Worm (Caenorhabditis elegans): ENCODE data around the gene clec-29.

The clec-29 gene

ce11 chrV:16706549-16706948 lies 32.5 kb downstream of the clec-29 start, which contains the start of gene clec-9:
TSS of gene clec-9 (minus strand) at chrV:16706649.
- TF ChIP-seq ama-1 (optimal IDR thresholded peaks at IDR 0.05) (no peak), egl-5 (tag; optimal IDR thresholded peaks at IDR 0.05) (no peak), lin-15B (tag; optimal IDR thresholded peaks at IDR 0.05) (no peak), sea-2 (GFP tag; optimal IDR thresholded peaks at IDR 0.05) (no peak), eor-1 (tag; optimal IDR thresholded peaks at IDR 0.05) (no peak), nfya-1 (tag; optimal IDR thresholded peaks at IDR 0.05; ENCODE audit: insufficient read depth) (no peak)

ce11 chrV:16699752-16700259 lies 39.2 kb downstream of the clec-29 start, which contains the start of gene Y70C5C.1:
TSS of gene Y70C5C.1 (plus strand) at chrV:16700209.
- no peak for TF ChIP-seq tbx-2 (tag; optimal IDR thresholded peaks at IDR 0.05)
- TF ChIP-seq daf-12 (tag; optimal IDR thresholded peaks at IDR 0.05), result no peak
- no peak for TF ChIP-seq pha-4 (tag; optimal IDR thresholded peaks at IDR 0.05)
- no peak for TF ChIP-seq egl-27 (tag; optimal IDR thresholded peaks at IDR 0.05)
- TF ChIP-seq jun-1 (tag; optimal IDR thresholded peaks at IDR 0.05), result no peak
- no peak for TF ChIP-seq ceh-16 (tag; optimal IDR thresholded peaks at IDR 0.05)
- no peak for TF ChIP-seq nhr-25 (tag; optimal IDR thresholded peaks at IDR 0.05)
- no peak for TF ChIP-seq nhr-11 (tag; optimal IDR thresholded peaks at IDR 0.05)
- no peak for TF ChIP-seq ceh-9 (tag; optimal IDR thresholded peaks at IDR 0.05)
- no peak for TF ChIP-seq ama-1 (optimal IDR thresholded peaks at IDR 0.05)
- TF ChIP-seq sea-2 (GFP tag; optimal IDR thresholded peaks at IDR 0.05), result no peak
- no peak for TF ChIP-seq skn-1 (tag; optimal IDR thresholded peaks at IDR 0.05)
- TF ChIP-seq lin-39 (tag; optimal IDR thresholded peaks at IDR 0.05), result no peak
- no peak for TF ChIP-seq fkh-2 (tag; optimal IDR thresholded peaks at IDR 0.05)
- TF ChIP-seq lin-15B (tag; optimal IDR thresholded peaks at IDR 0.05), result no peak
- TF ChIP-seq unc-62 (GFP tag; optimal IDR thresholded peaks at IDR 0.05), result no peak
- no peak for TF ChIP-seq R02D3.7 (tag; optimal IDR thresholded peaks at IDR 0.05)
- TF ChIP-seq nhr-237 (tag; optimal IDR thresholded peaks at IDR 0.05), result no peak
- no peak for TF ChIP-seq mdl-1 (tag; optimal IDR thresholded peaks at IDR 0.05)

- TF ChIP-seq elt-2 (tag; optimal IDR thresholded peaks at IDR 0.05), result no peak
- no peak for TF ChIP-seq nhr-23 (tag; optimal IDR thresholded peaks at IDR 0.05)
- no peak for TF ChIP-seq daf-12 (tag; optimal IDR thresholded peaks at IDR 0.05)
- no peak for TF ChIP-seq lsy-12 (tag; optimal IDR thresholded peaks at IDR 0.05)
- TF ChIP-seq nhr-67 (tag; optimal IDR thresholded peaks at IDR 0.05), result no peak
- TF ChIP-seq ZK546.5 (tag; optimal IDR thresholded peaks at IDR 0.05), result no peak
Measured at ce11 chrV:16697178-16697577, 41.8 kb downstream of the clec-29 start, which contains the start of gene srw-41. TSS of gene srw-41 (plus strand) at chrV:16697478.

- TF ChIP-seq elt-3 (tag; optimal IDR thresholded peaks at IDR 0.05) (no peak), pha-4 (tag; optimal IDR thresholded peaks at IDR 0.05) (no peak), nhr-12 (tag; optimal IDR thresholded peaks at IDR 0.05) (no peak), lin-39 (tag; optimal IDR thresholded peaks at IDR 0.05) (no peak), ceh-82 (tag; optimal IDR thresholded peaks at IDR 0.05) (no peak), ceh-16 (tag; optimal IDR thresholded peaks at IDR 0.05) (no peak), nhr-77 (tag; optimal IDR thresholded peaks at IDR 0.05) (no peak), tbx-2 (tag; optimal IDR thresholded peaks at IDR 0.05) (no peak)
Measured at ce11 chrV:16695499-16695898, 43.5 kb downstream of the clec-29 start.

- TF ChIP-seq lin-39 (tag; optimal IDR thresholded peaks at IDR 0.05), result no peak
- no peak for TF ChIP-seq unc-62 (GFP tag; optimal IDR thresholded peaks at IDR 0.05)
Measured at ce11 chrV:16694538-16694937, 44.5 kb downstream of the clec-29 start, which contains the start of gene srz-101. TSS of gene srz-101 (plus strand) at chrV:16694838.

ce11 chrV:16693732-16694131 lies 45.3 kb downstream of the clec-29 start, which contains the start of gene srw-42:
TSS of gene srw-42 (minus strand) at chrV:16693832.
- TF ChIP-seq jun-1 (tag; optimal IDR thresholded peaks at IDR 0.05), result no peak
- TF ChIP-seq egl-5 (tag; optimal IDR thresholded peaks at IDR 0.05), result no peak
- TF ChIP-seq elt-2 (tag; optimal IDR thresholded peaks at IDR 0.05), result no peak
- TF ChIP-seq ceh-28 (tag; optimal IDR thresholded peaks at IDR 0.05), result no peak
- TF ChIP-seq nhr-77 (tag; optimal IDR thresholded peaks at IDR 0.05), result no peak
- TF ChIP-seq mdl-1 (tag; optimal IDR thresholded peaks at IDR 0.05), result no peak
- no peak for TF ChIP-seq mml-1 (tag; optimal IDR thresholded peaks at IDR 0.05)
- TF ChIP-seq pha-4 (tag; optimal IDR thresholded peaks at IDR 0.05), result no peak
- no peak for TF ChIP-seq R02D3.7 (tag; optimal IDR thresholded peaks at IDR 0.05)
- TF ChIP-seq nhr-28 (tag; optimal IDR thresholded peaks at IDR 0.05), result no peak
- no peak for TF ChIP-seq ceh-16 (tag; optimal IDR thresholded peaks at IDR 0.05)
- no peak for TF ChIP-seq zag-1 (tag; optimal IDR thresholded peaks at IDR 0.05)
- TF ChIP-seq elt-3 (tag; optimal IDR thresholded peaks at IDR 0.05), result no peak
- TF ChIP-seq fkh-2 (tag; optimal IDR thresholded peaks at IDR 0.05), result no peak
- TF ChIP-seq fos-1 (tag; optimal IDR thresholded peaks at IDR 0.05), result no peak
- TF ChIP-seq snpc-4 (tag; optimal IDR thresholded peaks at IDR 0.05), result no peak
- no peak for TF ChIP-seq nhr-76 (tag; optimal IDR thresholded peaks at IDR 0.05)

All from whole organism, L3 larva.